Fruit fly (Drosophila melanogaster) S2 (cell line): ENCODE data around the gene D2hgdh.

Source experiments
- CG8478 ChIP-seq: fragments of >200 bp; optimal IDR thresholded peaks from 2 replicates; lab custom pipeline; 2018
- CTCF ChIP-seq, 2 experiments: fragments of >200 bp; optimal IDR thresholded peaks; 2 replicates each; lab custom pipeline; 2018

DNA sequence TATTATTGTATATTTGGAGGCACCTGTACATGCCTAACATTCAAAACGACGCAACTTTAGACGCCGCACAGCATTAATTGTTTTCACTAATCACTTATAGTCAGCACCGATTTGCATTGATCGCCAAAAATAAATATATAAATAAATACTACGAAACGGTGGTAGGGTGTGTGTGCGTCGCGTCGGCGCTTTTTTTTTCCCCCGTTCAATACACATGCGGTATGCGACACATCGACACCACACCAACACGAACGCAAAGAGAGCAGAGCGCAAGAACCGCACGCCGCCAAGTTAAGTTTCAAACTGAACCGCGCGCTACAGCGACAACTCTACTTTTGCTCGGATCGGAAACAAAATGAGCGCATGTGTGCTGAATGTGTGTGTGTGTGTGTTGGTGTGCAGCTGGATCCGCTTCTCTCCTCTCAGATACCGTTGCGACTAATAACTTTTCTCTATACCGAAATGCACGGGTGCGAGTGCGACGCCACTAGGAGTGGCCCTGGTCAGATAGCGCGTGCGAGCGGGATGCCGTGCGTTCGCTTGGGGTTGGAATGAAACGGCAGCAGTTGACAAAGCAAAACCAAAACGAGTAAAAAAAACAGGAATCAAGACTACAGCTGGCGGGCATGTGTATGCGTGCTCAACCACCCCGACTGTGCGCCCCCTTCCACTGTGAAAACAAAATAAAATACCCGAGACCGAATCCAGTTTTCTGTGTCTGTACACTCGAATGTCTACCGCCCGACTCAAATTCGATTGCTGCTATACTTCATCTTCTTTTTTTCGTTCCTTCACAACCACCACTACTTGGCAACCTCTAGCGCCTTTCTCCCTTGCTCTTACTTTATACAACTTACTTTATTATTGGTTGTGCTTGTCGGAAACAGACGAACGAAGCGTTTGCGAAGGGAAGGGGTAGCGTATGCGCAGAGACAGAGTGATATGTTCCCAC lies 18.0 kb upstream of the D2hgdh start, which contains the start of gene ph-d:
- TF ChIP-seq CG8478 (lab: Kevin White, UChicago): no peak
- peak in 1 of 2 experiments; percentile 44 for TF ChIP-seq CTCF (optimal IDR thresholded peaks at IDR 0.05; lab: Kevin White, UChicago)
